Worm (Caenorhabditis elegans) whole organism, L4 larva: Measurements from ENCODE around the gene Y39A3B.8.

Experiments
- R02D3.7 ChIP-seq: fragments of 150-350 bp; sonication (generic microtip); optimal IDR thresholded peaks from 3 replicates; lab custom pipeline; 2014; ENCODE audit warnings: missing biosample characterization, missing genetic modification characterization
- Y48G9A.11 ChIP-seq: fragments of 200-800 bp; sonication (Bioruptor generic); IDR thresholded peaks from 2 replicates; pipeline ENCODE4 v1.3.6; 2022; ENCODE audit warnings: missing genetic modification reagents, missing genetic modification characterization, missing compliant biosample characterization
- aha-1 ChIP-seq: fragments of 150-350 bp; peaks from one replicate; lab custom pipeline; 2014; ENCODE audit warnings: missing biosample characterization, missing genetic modification characterization
- ceh-20 ChIP-seq: fragments of 200-800 bp; sonication (Bioruptor generic); IDR thresholded peaks from 2 replicates; pipeline ENCODE4 v1.3.6; 2022; ENCODE audit warnings: missing genetic modification reagents, missing genetic modification characterization, missing compliant biosample characterization
- ceh-28 ChIP-seq: fragments of 150-350 bp; optimal IDR thresholded peaks from 2 replicates; lab custom pipeline; 2014; ENCODE audit warnings: missing biosample characterization, missing genetic modification reagents, missing genetic modification characterization
- ceh-32 ChIP-seq: sonication (generic microtip); optimal IDR thresholded peaks from 2 replicates; lab custom pipeline; 2016; ENCODE audit warnings: mild to moderate bottlenecking, missing genetic modification characterization, missing compliant biosample characterization; ENCODE audit not compliant: poor library complexity
- ces-1 ChIP-seq: fragments of 150-350 bp; sonication (generic microtip); optimal IDR thresholded peaks from 4 replicates; lab custom pipeline; 2014; ENCODE audit warnings: missing biosample characterization, missing genetic modification reagents, missing genetic modification characterization
- cey-2 ChIP-seq: sonication (generic microtip); optimal IDR thresholded peaks from 3 replicates; lab custom pipeline; 2017; ENCODE audit warnings: missing genetic modification characterization, mild to moderate bottlenecking, missing compliant biosample characterization, antibody characterized with exemption, borderline replicate concordance; ENCODE audit not compliant: insufficient read depth
- dmd-9 ChIP-seq: fragments of 200-800 bp; sonication (Bioruptor generic); IDR thresholded peaks from 2 replicates; pipeline ENCODE4 v1.3.6; 2022; ENCODE audit warnings: missing genetic modification reagents, missing genetic modification characterization, missing compliant biosample characterization
- dpl-1 ChIP-seq: fragments of 150-350 bp; optimal IDR thresholded peaks from 2 replicates; lab custom pipeline; 2014; ENCODE audit warnings: missing biosample characterization, missing genetic modification reagents, missing genetic modification characterization
- egl-43 ChIP-seq: fragments of 200-800 bp; sonication (Bioruptor generic); IDR thresholded peaks from 2 replicates; pipeline ENCODE4 v1.3.6; 2022; ENCODE audit warnings: missing genetic modification reagents, missing genetic modification characterization, missing compliant biosample characterization
- fkh-10 ChIP-seq: fragments of 150-350 bp; optimal IDR thresholded peaks from 2 replicates; lab custom pipeline; 2014; ENCODE audit warnings: missing biosample characterization, missing genetic modification reagents, missing genetic modification characterization
- fos-1 ChIP-seq: fragments of 150-350 bp; optimal IDR thresholded peaks from 2 replicates; lab custom pipeline; 2014; ENCODE audit warnings: missing biosample characterization, missing genetic modification characterization
- jun-1 ChIP-seq: fragments of 150-350 bp; optimal IDR thresholded peaks from 2 replicates; lab custom pipeline; 2014; ENCODE audit warnings: missing biosample characterization, missing genetic modification reagents, missing genetic modification characterization
- lim-7 ChIP-seq: fragments of 200-800 bp; sonication (Bioruptor generic); IDR thresholded peaks from 2 replicates; pipeline ENCODE4 v1.3.6; 2022; ENCODE audit warnings: missing genetic modification characterization, missing compliant biosample characterization
- lin-13 ChIP-seq: fragments of 150-350 bp; optimal IDR thresholded peaks from 2 replicates; lab custom pipeline; 2014; ENCODE audit warnings: missing biosample characterization, missing genetic modification reagents, missing genetic modification characterization
- lin-38 ChIP-seq: fragments of 200-800 bp; sonication (Bioruptor generic); IDR thresholded peaks from 2 replicates; pipeline ENCODE4 v1.3.6; 2022; ENCODE audit warnings: missing genetic modification reagents, missing genetic modification characterization, missing compliant biosample characterization
- lsy-2 ChIP-seq, 2 experiments: fragments of 150-350 bp in 1 of 2; sonication (generic microtip) in 1 of 2; optimal IDR thresholded peaks; 2 replicates each; lab custom pipeline; 2014 to 2017; ENCODE audit warnings: missing biosample characterization in 2 of 2, missing genetic modification characterization in 2 of 2
- madf-5 ChIP-seq, 2 experiments: fragments of 200-800 bp; sonication (Bioruptor generic); IDR thresholded peaks; 2 replicates each; pipeline ENCODE4 v1.3.6; 2022; ENCODE audit warnings: missing compliant biosample characterization in 2 of 2, missing genetic modification characterization in 2 of 2
- madf-9 ChIP-seq: fragments of 200-800 bp; sonication (Bioruptor generic); conservative IDR thresholded peaks from 2 replicates; pipeline ENCODE4 v1.3.6; 2022; ENCODE audit warnings: missing genetic modification reagents, missing genetic modification characterization, missing compliant biosample characterization
- mdl-1 ChIP-seq, 2 experiments: fragments of 150-350 bp in 1 of 2; sonication (generic microtip) in 1 of 2; optimal IDR thresholded peaks; 2 replicates each; lab custom pipeline; 2014 to 2017; ENCODE audit warnings: missing biosample characterization in 2 of 2, missing genetic modification characterization in 2 of 2
- mxl-3 ChIP-seq: fragments of 200-800 bp; sonication (Bioruptor generic); optimal IDR thresholded peaks from 2 replicates; lab custom pipeline; 2018; ENCODE audit warnings: mild to moderate bottlenecking, missing genetic modification characterization, missing compliant biosample characterization
- nhr-10 ChIP-seq: fragments of 150-350 bp; optimal IDR thresholded peaks from 2 replicates; lab custom pipeline; 2014; ENCODE audit warnings: missing biosample characterization, missing genetic modification characterization
- nhr-76 ChIP-seq: fragments of 150-350 bp; optimal IDR thresholded peaks from 2 replicates; lab custom pipeline; 2014; ENCODE audit warnings: missing biosample characterization, missing genetic modification characterization
- pha-4 ChIP-seq, 2 experiments: fragments of 150-350 bp in 1 of 2; fragments of 200-800 bp in 1 of 2; sonication (Bioruptor generic) in 1 of 2; IDR thresholded peaks in 1 of 2; optimal IDR thresholded peaks in 1 of 2; 2 replicates each; pipeline versions ENCODE4 v1.3.6 to Lab custom; 2014 to 2022; ENCODE audit warnings: missing genetic modification characterization in 2 of 2, missing genetic modification reagents in 2 of 2, missing biosample characterization in 1 of 2, missing compliant biosample characterization in 1 of 2
- set-16 ChIP-seq: fragments of 200-800 bp; sonication (Bioruptor generic); IDR thresholded peaks from 2 replicates; pipeline ENCODE4 v1.3.6; 2022; ENCODE audit warnings: missing genetic modification reagents, missing genetic modification characterization, missing compliant biosample characterization
- tra-1 ChIP-seq: fragments of 200-800 bp; sonication (Bioruptor generic); IDR thresholded peaks from 2 replicates; pipeline ENCODE4 v1.3.6; 2022; ENCODE audit warnings: missing genetic modification reagents, missing genetic modification characterization, missing compliant biosample characterization
- unc-62 ChIP-seq, 3 experiments: fragments of 150-350 bp in 1 of 3; sonication (generic microtip); optimal IDR thresholded peaks in 2 of 3; peaks in 1 of 3; 1 replicate in 1 of 3; 2 replicates in 2 of 3; lab custom pipeline; 2014 to 2017; ENCODE audit warnings: missing biosample characterization in 3 of 3, missing genetic modification characterization in 3 of 3, missing genetic modification reagents in 3 of 3, missing genotype in 1 of 3
- vab-7 ChIP-seq: fragments of 200-800 bp; sonication (Bioruptor generic); IDR thresholded peaks from 2 replicates; pipeline ENCODE4 v1.3.6; 2022; ENCODE audit warnings: missing genetic modification reagents, missing genetic modification characterization, missing compliant biosample characterization
- zag-1 ChIP-seq: fragments of 150-350 bp; optimal IDR thresholded peaks from 2 replicates; lab custom pipeline; 2014; ENCODE audit warnings: missing biosample characterization, missing genetic modification characterization

Y39A3B.8 gene

ce11 chrIII:1970433-1970832 is 17.4 kb upstream of the Y39A3B.8 start, which contains the start of gene R155.5:
Gene R155.5 (minus strand): TSS chrIII:1970533.
- no peak for TF ChIP-seq dmd-9 (GFP tag; lab: Robert Waterston, UW)
- TF ChIP-seq unc-62 (GFP tag; optimal IDR thresholded peaks at IDR 0.05 in 1 of 2; lab: Kevin White, UChicago), result peak in 1 of 2 experiments; percentile 12
- no peak for TF ChIP-seq unc-62 (tag; optimal IDR thresholded peaks at IDR 0.05; lab: Kevin White, UChicago)
- TF ChIP-seq cey-2 (tag; lab: Kevin White, UChicago), result no peak

ce11 chrIII:1975992-1976391 is 11.8 kb upstream of the Y39A3B.8 start:
- no peak for TF ChIP-seq lin-13 (GFP tag; lab: Kevin White, UChicago)
- peak; percentile 52; the same call in 1 of the 2 replicates for TF ChIP-seq egl-43 (GFP tag; lab: Robert Waterston, UW)
- TF ChIP-seq nhr-10 (tag; lab: Kevin White, UChicago), result no peak
- no peak for TF ChIP-seq fos-1 (tag; lab: Kevin White, UChicago)
- TF ChIP-seq set-16 (GFP tag; lab: Robert Waterston, UW), result peak; percentile 73

- TF ChIP-seq pha-4 (GFP tag; IDR thresholded peaks at IDR 0.05; lab: Robert Waterston, UW), result no peak
- TF ChIP-seq pha-4 (tag; optimal IDR thresholded peaks at IDR 0.05; lab: Kevin White, UChicago), result no peak
- no peak for TF ChIP-seq jun-1 (tag; lab: Kevin White, UChicago)
- no peak for TF ChIP-seq zag-1 (tag; lab: Kevin White, UChicago)
- TF ChIP-seq tra-1, result no peak
- TF ChIP-seq lin-38, result no peak
- no peak for TF ChIP-seq ceh-20
- TF ChIP-seq madf-9 (GFP tag; lab: Robert Waterston, UW), result no peak
- no peak for TF ChIP-seq lsy-2 (tag; optimal IDR thresholded peaks at IDR 0.05; lab: Kevin White, UChicago)
- no peak for TF ChIP-seq unc-62 (GFP tag; optimal IDR thresholded peaks at IDR 0.05 in 1 of 2; lab: Kevin White, UChicago)
- no peak for TF ChIP-seq unc-62 (tag; optimal IDR thresholded peaks at IDR 0.05; lab: Kevin White, UChicago)
- TF ChIP-seq lim-7 (GFP tag; lab: Robert Waterston, UW), result no peak
- no peak for TF ChIP-seq mdl-1 (tag; optimal IDR thresholded peaks at IDR 0.05; lab: Kevin White, UChicago)
- no peak for TF ChIP-seq ceh-28 (tag; lab: Kevin White, UChicago)
- no peak for TF ChIP-seq madf-5 (GFP tag; IDR thresholded peaks at IDR 0.05; lab: Robert Waterston, UW)
- TF ChIP-seq nhr-76 (tag; lab: Kevin White, UChicago), result no peak
- TF ChIP-seq R02D3.7 (tag; lab: Kevin White, UChicago), result no peak
- no peak for TF ChIP-seq ceh-32 (tag; lab: Kevin White, UChicago)
- no peak for TF ChIP-seq mxl-3 (GFP tag; lab: Kevin White, UChicago)
- no peak for TF ChIP-seq dpl-1 (GFP tag; lab: Kevin White, UChicago)
- TF ChIP-seq Y48G9A.11 (GFP tag; lab: Robert Waterston, UW), result no peak
Observed at ce11 chrIII:1976642-1977041, 11.2 kb upstream of the Y39A3B.8 start, which contains the start of gene R155.3. Gene R155.3 (minus strand): TSS chrIII:1976742.

ce11 chrIII:1977424-1977823 is 10.4 kb upstream of the Y39A3B.8 start:
- TF ChIP-seq ces-1 (GFP tag; lab: Kevin White, UChicago) (no peak), aha-1 (peak; percentile 17), unc-62 (GFP tag; optimal IDR thresholded peaks at IDR 0.05 in 1 of 2; lab: Kevin White, UChicago) (peak in 1 of 2 experiments; percentile 96), unc-62 (tag; optimal IDR thresholded peaks at IDR 0.05; lab: Kevin White, UChicago) (no peak)

- TF ChIP-seq unc-62 (GFP tag; optimal IDR thresholded peaks at IDR 0.05 in 1 of 2; lab: Kevin White, UChicago), result no peak
- no peak for TF ChIP-seq unc-62 (tag; optimal IDR thresholded peaks at IDR 0.05; lab: Kevin White, UChicago)
- TF ChIP-seq fkh-10 (GFP tag; lab: Kevin White, UChicago), result no peak
- TF ChIP-seq vab-7 (GFP tag; lab: Robert Waterston, UW), result peak; percentile 35; the same call in 1 of the 2 replicates
Observed at ce11 chrIII:1981467-1981866, 6.3 kb upstream of the Y39A3B.8 start.
